Worm (Caenorhabditis elegans) whole organism, L3 larva: ENCODE data around the gene shpk-1.

ENCODE experiments used
- aly-2 ChIP-seq: fragments of 150-350 bp; optimal IDR thresholded peaks from 2 replicates; lab custom pipeline; 2014; ENCODE audit warnings: missing biosample characterization, missing genetic modification characterization
- ceh-9 ChIP-seq: sonication (generic microtip); optimal IDR thresholded peaks from 2 replicates; lab custom pipeline; 2018; ENCODE audit warnings: missing biosample characterization, missing genetic modification characterization
- egl-5 ChIP-seq: fragments of 150-350 bp; optimal IDR thresholded peaks from 2 replicates; lab custom pipeline; 2017; ENCODE audit warnings: missing biosample characterization, missing genetic modification reagents, missing genetic modification characterization, inconsistent platforms
- elt-3 ChIP-seq, 3 experiments: fragments of 150-350 bp in 1 of 3; sonication (generic microtip) in 2 of 3; optimal IDR thresholded peaks; 2 replicates in 2 of 3; 4 replicates in 1 of 3; lab custom pipeline; 2014 to 2017; ENCODE audit warnings: missing biosample characterization in 3 of 3, missing genetic modification characterization in 3 of 3
- lin-15B ChIP-seq: fragments of 150-350 bp; optimal IDR thresholded peaks from 2 replicates; lab custom pipeline; 2014; ENCODE audit warnings: missing biosample characterization, missing genetic modification characterization
- mml-1 ChIP-seq: fragments of 150-350 bp; sonication (generic microtip); optimal IDR thresholded peaks from 3 replicates; lab custom pipeline; 2014; ENCODE audit warnings: missing biosample characterization, missing genetic modification characterization
- nhr-23 ChIP-seq: fragments of 150-350 bp; optimal IDR thresholded peaks from 2 replicates; lab custom pipeline; 2014; ENCODE audit warnings: missing biosample characterization, missing genetic modification reagents, missing genetic modification characterization
- nhr-237 ChIP-seq: fragments of 150-350 bp; optimal IDR thresholded peaks from 2 replicates; lab custom pipeline; 2014; ENCODE audit warnings: missing biosample characterization, missing genetic modification characterization
- nhr-76 ChIP-seq: fragments of 150-350 bp; sonication (generic microtip); optimal IDR thresholded peaks from 5 replicates; lab custom pipeline; 2014; ENCODE audit warnings: missing biosample characterization, missing genetic modification characterization
- sea-2 ChIP-seq: fragments of 150-350 bp; sonication (generic microtip); optimal IDR thresholded peaks from 4 replicates; lab custom pipeline; 2014; ENCODE audit warnings: missing biosample characterization, missing genetic modification reagents, missing genetic modification characterization
- unc-62 ChIP-seq: fragments of 150-350 bp; sonication (generic microtip); optimal IDR thresholded peaks from 4 replicates; lab custom pipeline; 2014; ENCODE audit warnings: missing biosample characterization, missing genetic modification reagents, missing genetic modification characterization
- ztf-4 ChIP-seq: fragments of 150-350 bp; optimal IDR thresholded peaks from 2 replicates; lab custom pipeline; 2014; ENCODE audit warnings: missing biosample characterization, missing genetic modification characterization

DNA sequence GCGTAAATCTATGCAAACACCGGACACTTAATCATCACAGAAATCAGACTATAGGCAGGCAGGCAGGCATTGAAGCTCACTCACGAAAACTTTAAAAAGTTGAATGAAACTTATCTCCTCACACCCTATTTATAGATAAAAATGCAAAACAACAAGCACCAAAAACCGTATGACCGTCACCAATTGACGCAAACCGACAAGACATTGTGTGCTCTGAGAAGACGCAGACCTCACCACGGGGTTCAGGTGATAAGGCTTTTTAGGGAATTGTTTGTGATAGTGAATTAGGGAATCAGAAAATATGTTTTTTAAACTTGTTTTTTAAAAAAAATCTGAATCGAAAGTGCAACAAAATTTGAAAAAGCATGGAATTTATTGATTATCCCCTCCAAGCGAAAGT, 18.9 kb downstream of the shpk-1 start, which contains the start of gene T12D8.5:
- TF ChIP-seq nhr-23 (no peak), unc-62 (GFP tag; lab: Kevin White, UChicago) (no peak), elt-3 (tag; optimal IDR thresholded peaks at IDR 0.05; lab: Kevin White, UChicago) (no peak), sea-2 (GFP tag; lab: Kevin White, UChicago) (no peak), ztf-4 (tag; lab: Kevin White, UChicago) (no peak), nhr-237 (tag; lab: Kevin White, UChicago) (no peak), ceh-9 (tag; lab: Kevin White, UChicago) (no peak), nhr-76 (tag; lab: Kevin White, UChicago) (no peak), aly-2 (tag; lab: Kevin White, UChicago) (no peak), mml-1 (tag; lab: Kevin White, UChicago) (no peak), egl-5 (tag; lab: Kevin White, UChicago) (no peak), lin-15B (tag; lab: Kevin White, UChicago) (no peak)
